Worm (Caenorhabditis elegans) whole organism, young adult: ENCODE results near the gene wrt-8.

Experiments used
- C06A6.2 ChIP-seq: fragments of 200-800 bp; sonication (Bioruptor generic); conservative IDR thresholded peaks from 2 replicates; pipeline ENCODE4 v1.3.6; 2022; ENCODE audit warnings: missing genetic modification characterization, missing compliant biosample characterization
- F52B5.7 ChIP-seq: sonication (generic microtip); optimal IDR thresholded peaks from 2 replicates; lab custom pipeline; 2016; ENCODE audit warnings: mild to moderate bottlenecking, missing genetic modification characterization, missing compliant biosample characterization
- T07F8.4 ChIP-seq: sonication (generic microtip); optimal IDR thresholded peaks from 2 replicates; lab custom pipeline; 2016; ENCODE audit warnings: mild to moderate bottlenecking, missing genetic modification characterization, moderate library complexity, missing compliant biosample characterization
- attf-5 ChIP-seq: fragments of 200-800 bp; sonication (Bioruptor generic); optimal IDR thresholded peaks from 2 replicates; lab custom pipeline; 2018; ENCODE audit warnings: mild to moderate bottlenecking, missing genetic modification characterization, missing compliant biosample characterization
- attf-6 ChIP-seq: fragments of 200-800 bp; sonication (Bioruptor generic); IDR thresholded peaks from 2 replicates; pipeline ENCODE4 v1.3.6; 2022; ENCODE audit warnings: missing genetic modification reagents, missing genetic modification characterization, missing compliant biosample characterization
- bed-2 ChIP-seq: fragments of 200-800 bp; sonication (Bioruptor generic); IDR thresholded peaks from 2 replicates; pipeline ENCODE4 v1.3.6; 2022; ENCODE audit warnings: missing genetic modification reagents, missing genetic modification characterization, missing compliant biosample characterization
- ceh-40 ChIP-seq: fragments of 200-800 bp; sonication (Bioruptor generic); IDR thresholded peaks from 2 replicates; pipeline ENCODE4 v1.3.6; 2022; ENCODE audit warnings: missing genetic modification characterization, missing compliant biosample characterization
- chd-7 ChIP-seq: sonication (generic microtip); optimal IDR thresholded peaks from 2 replicates; lab custom pipeline; 2016; ENCODE audit warnings: mild to moderate bottlenecking, missing genetic modification characterization, moderate library complexity, missing compliant biosample characterization
- egrh-3 ChIP-seq: fragments of 200-800 bp; sonication (Bioruptor generic); IDR thresholded peaks from 2 replicates; pipeline ENCODE4 v1.3.6; 2022; ENCODE audit warnings: missing genetic modification reagents, missing genetic modification characterization, missing compliant biosample characterization
- hsf-1 ChIP-seq: fragments of 200-800 bp; sonication (Bioruptor generic); IDR thresholded peaks from 2 replicates; pipeline ENCODE4 v1.3.6; 2022; ENCODE audit warnings: missing genetic modification reagents, missing genetic modification characterization, missing compliant biosample characterization
- lir-1 ChIP-seq: fragments of 200-800 bp; sonication (Bioruptor generic); conservative IDR thresholded peaks from 2 replicates; pipeline ENCODE4 v1.3.6; 2022; ENCODE audit warnings: missing genetic modification reagents, missing genetic modification characterization, missing compliant biosample characterization
- mel-28 ChIP-seq: sonication (generic microtip); optimal IDR thresholded peaks from 2 replicates; lab custom pipeline; 2016; ENCODE audit warnings: borderline replicate concordance, mild to moderate bottlenecking, missing genetic modification characterization, missing compliant biosample characterization
- snpc-3.4 ChIP-seq: sonication (generic microtip); optimal IDR thresholded peaks from 2 replicates; lab custom pipeline; 2017; ENCODE audit warnings: missing genetic modification characterization, mild to moderate bottlenecking, missing compliant biosample characterization, antibody characterized with exemption, moderate library complexity, missing genotype, missing genetic modification reagents
- ztf-26 ChIP-seq: sonication (generic microtip); optimal IDR thresholded peaks from 2 replicates; lab custom pipeline; 2017; ENCODE audit warnings: missing genetic modification characterization, missing compliant biosample characterization

- TF ChIP-seq mel-28 (tag; lab: Kevin White, UChicago) (no peak), F52B5.7 (tag; lab: Kevin White, UChicago) (no peak), lir-1 (GFP tag; lab: Robert Waterston, UW) (no peak), attf-5 (GFP tag; lab: Kevin White, UChicago) (no peak), hsf-1 (no peak), ztf-26 (tag; lab: Kevin White, UChicago) (no peak), bed-2 (no peak), C06A6.2 (no peak), T07F8.4 (tag; lab: Kevin White, UChicago) (no peak), attf-6 (GFP tag; lab: Robert Waterston, UW) (no peak), chd-7 (tag; lab: Kevin White, UChicago) (no peak), egrh-3 (GFP tag; lab: Robert Waterston, UW) (no peak), snpc-3.4 (tag; lab: Kevin White, UChicago) (no peak), ceh-40 (GFP tag; lab: Robert Waterston, UW) (no peak)
These were observed 39.4 kb upstream of the wrt-8 start, which contains the start of gene str-88 for ce11 chrV:15383739-15384138.
